Worm (Caenorhabditis elegans) whole organism, dauer: ENCODE results near the gene kin-21.

ENCODE experiments used
- unc-62 ChIP-seq: sonication (generic microtip); optimal IDR thresholded peaks from 2 replicates; lab custom pipeline; 2017; ENCODE audit warnings: missing biosample characterization, missing genetic modification reagents, missing genetic modification characterization

The kin-21 gene

DNA sequence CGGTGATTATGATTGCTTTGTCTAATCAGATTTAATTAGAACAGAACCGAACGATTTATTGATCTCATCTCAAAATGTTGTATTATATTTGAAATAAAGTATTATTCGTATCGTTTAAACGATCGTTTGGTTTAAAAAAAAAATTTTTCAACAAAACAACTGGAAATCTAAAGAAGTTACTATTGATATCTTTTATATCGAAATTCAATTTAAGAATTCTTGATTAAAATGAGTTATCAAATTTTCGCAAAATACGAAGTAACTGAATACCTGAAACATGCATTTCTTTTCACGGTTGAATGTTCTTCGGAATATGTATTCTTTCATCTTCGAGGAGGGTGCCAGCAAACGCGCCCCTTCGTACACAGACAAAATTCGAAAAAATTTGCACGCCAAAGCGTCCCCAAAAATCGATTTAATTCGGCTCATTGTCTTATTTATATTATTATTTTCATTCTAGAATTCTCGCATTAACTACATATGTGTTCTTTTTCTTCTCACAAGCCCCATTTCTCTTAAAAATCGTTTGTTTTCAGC, 25.3 kb downstream of the kin-21 start, which contains the start of gene npp-1:
Gene npp-1 (plus strand): TSS at position 537 of the 537 bp plus-strand sequence.
- TF ChIP-seq unc-62 (GFP tag; lab: Kevin White, UChicago), result no peak

DNA sequence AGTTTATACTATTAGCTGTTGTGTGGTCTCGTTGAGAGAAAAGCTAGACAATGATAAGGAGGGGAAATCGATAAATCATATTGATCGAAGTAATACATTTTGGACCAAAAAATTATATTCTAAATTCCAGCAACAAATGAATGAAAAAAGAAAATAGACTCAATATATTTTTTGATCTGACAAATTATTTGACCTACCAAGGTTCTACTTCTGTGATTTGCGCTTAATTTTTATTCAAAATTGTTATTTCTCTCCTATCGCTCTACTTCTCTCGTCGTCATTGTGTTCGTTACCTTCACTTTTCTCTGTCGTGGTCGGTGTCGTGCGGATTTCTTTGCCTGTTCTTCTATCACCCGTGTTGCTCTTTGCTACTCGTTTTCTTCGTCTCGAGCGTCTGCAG, 26.3 kb downstream of the kin-21 start:
- TF ChIP-seq unc-62 (GFP tag; lab: Kevin White, UChicago), result no peak

ce11 chrIV:9861921-9862320, 29.2 kb downstream of the kin-21 start, which contains the start of gene K07F5.14:
Gene K07F5.14, plus strand, starts transcription at chrIV:9862221.
- TF ChIP-seq unc-62 (GFP tag; lab: Kevin White, UChicago), result no peak

DNA sequence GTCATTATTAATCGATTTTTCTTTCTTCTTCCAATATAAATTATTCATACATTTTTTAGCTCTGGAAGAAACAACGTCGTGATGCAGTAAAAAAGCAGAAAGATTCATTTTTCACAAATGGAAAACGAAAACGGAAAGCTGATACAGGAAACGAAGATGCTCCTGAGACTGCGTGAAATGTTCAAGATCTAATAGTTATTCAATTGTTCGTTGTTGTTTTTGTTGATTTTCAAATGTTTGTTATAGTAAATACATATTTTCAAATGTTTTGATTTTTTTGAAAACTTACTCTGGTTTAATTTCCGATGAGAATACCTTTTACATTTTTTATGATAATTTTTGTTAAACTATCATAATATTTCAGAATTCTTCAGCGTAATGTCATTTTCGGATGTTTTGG, 31.1 kb downstream of the kin-21 start, which contains the start of gene K07F5.16:
Gene K07F5.16 (plus strand): TSS at position 301 of the 400 bp plus-strand sequence.
- TF ChIP-seq unc-62 (GFP tag; lab: Kevin White, UChicago), result no peak

ce11 chrIV:9864778-9865177, 32.1 kb downstream of the kin-21 start, which contains the start of the genes K07F5.15 and K07F5.22:
Gene K07F5.15, plus strand, starts transcription at chrIV:9865078.
Gene K07F5.22, plus strand, starts transcription at chrIV:9865078.
- TF ChIP-seq unc-62 (GFP tag; lab: Kevin White, UChicago), result no peak

DNA sequence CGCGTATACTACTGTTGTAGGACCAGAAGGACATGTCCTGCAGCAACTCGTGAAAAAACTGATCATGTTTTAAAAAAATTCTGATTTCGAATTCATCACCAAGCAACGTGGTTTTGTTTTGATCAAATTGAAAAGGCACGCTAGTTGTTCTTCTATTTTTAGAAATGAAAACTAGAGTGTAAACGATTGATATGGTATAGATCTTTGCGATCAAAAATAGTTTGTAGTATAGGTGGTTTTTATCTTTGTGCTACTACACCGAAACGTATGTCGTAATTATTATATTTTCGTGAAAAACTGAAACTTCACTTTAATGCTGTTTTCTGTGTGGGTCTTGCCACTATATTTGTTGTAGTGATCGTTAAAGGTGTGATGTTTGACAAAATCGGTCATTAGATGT, 34.2 kb downstream of the kin-21 start:
- no peak for TF ChIP-seq unc-62 (GFP tag; lab: Kevin White, UChicago)

ce11 chrIV:9867915-9868314, 35.2 kb downstream of the kin-21 start:
- no peak for TF ChIP-seq unc-62 (GFP tag; lab: Kevin White, UChicago)

DNA sequence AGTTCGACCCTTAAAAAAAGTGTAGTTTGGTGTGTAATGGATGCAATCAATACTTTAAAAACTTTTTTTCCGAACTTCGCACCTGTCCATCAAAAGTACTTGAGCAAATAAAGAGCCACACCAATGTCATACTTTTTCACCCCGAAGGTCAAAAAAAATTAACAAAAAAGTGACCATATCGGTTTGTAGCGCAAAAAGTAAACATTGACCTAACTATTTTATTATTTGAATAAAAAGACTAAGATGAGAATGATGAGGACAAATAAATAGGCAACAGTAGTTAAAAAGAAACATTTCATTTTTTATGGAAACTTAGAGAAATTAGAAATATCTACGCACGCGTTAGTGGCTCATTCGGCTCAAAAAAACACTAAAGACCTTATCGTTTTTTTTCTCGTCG, 36.7 kb downstream of the kin-21 start:
- no peak for TF ChIP-seq unc-62 (GFP tag; lab: Kevin White, UChicago)

ce11 chrIV:9872210-9872609, 39.5 kb downstream of the kin-21 start:
- no peak for TF ChIP-seq unc-62 (GFP tag; lab: Kevin White, UChicago)

DNA sequence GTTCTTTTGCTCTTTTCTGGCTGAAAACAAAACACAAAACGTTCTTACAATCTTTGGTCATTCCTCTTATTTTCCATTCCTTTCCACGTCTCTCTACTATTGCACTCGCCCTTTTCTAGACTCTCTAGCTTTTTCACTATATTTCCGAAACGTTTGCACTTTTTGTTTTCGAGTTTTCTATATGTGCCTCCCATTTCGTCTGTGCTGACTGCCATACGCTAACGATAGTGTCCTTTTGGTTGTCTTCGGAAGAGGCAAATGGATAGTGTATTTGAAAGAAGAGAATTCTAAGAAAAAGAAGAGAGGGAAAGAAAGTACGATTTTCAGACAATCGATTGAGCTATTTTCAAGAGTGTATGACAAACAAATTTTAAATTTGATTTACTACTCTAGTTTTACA, 40.1 kb downstream of the kin-21 start:
- no peak for TF ChIP-seq unc-62 (GFP tag; lab: Kevin White, UChicago)

DNA sequence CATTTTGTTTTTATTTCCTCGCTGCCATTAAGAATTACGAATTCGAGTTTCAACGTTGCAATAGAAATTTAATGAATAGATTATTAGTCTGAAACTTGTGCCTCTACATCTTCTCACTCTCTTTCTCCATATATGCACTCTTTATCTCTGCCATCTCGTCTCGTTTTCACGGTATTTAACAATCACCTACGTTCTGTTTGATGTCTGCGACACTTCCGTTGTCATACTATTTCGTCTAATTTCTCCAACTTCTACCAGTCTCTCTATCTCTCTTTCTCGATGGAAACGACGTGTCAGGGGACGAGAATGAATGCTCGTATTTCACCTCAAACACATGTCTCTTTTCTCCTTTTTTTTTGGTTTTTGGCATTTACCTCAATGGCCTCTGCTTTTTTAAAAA, 41.2 kb downstream of the kin-21 start:
- no peak for TF ChIP-seq unc-62 (GFP tag; lab: Kevin White, UChicago)

ce11 chrIV:9875646-9876045, 43.0 kb downstream of the kin-21 start:
- no peak for TF ChIP-seq unc-62 (GFP tag; lab: Kevin White, UChicago)

DNA sequence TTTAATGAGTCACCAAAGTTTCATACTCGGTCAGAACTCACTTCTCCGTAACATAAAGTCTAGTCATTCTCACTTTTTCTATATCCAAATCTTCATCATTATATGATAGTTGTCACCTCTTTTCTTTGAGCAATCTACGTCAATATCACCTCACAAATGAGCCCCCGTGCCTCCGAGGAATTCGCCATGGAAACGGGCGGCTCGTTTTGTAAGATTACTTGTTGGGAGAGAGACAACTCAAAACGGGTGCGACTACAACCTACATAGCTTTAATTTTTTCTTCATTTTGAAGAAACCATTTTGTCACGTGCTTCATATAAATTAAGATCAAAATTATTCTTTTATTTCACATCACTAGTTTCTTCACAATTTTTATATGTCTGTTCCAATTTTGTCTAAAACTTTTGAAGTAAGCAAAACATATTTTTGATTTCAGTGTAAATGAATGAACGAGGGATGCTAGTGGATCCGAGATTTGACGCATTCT, 46.2 kb downstream of the kin-21 start, which contains the start of gene nhr-4:
Gene nhr-4 (plus strand): TSS at position 437 of the 487 bp plus-strand sequence.
- no peak for TF ChIP-seq unc-62 (GFP tag; lab: Kevin White, UChicago)

ce11 chrIV:9884257-9884656, 51.6 kb downstream of the kin-21 start, which contains the start of the genes prp-18 and mccc-1:
Gene prp-18, minus strand, starts transcription at chrIV:9884383.
Gene mccc-1, plus strand, starts transcription at chrIV:9884570.
- TF ChIP-seq unc-62 (GFP tag; lab: Kevin White, UChicago), result no peak
